Worm (Caenorhabditis elegans) whole organism, early embryonic: Measurements from ENCODE around the gene F58E6.6.

Experiments used
- B0310.2 ChIP-seq: sonication (generic microtip); optimal IDR thresholded peaks from 2 replicates; lab custom pipeline; 2016; ENCODE audit warnings: mild to moderate bottlenecking, missing genetic modification characterization, missing compliant biosample characterization
- F13C5.2 ChIP-seq: sonication (generic microtip); optimal IDR thresholded peaks from 2 replicates; lab custom pipeline; 2017; ENCODE audit warnings: mild to moderate bottlenecking, missing genetic modification characterization, inconsistent platforms, missing compliant biosample characterization
- aly-1 ChIP-seq: sonication (generic microtip); optimal IDR thresholded peaks from 2 replicates; lab custom pipeline; 2016; ENCODE audit warnings: missing genetic modification characterization, missing compliant biosample characterization
- ama-1 ChIP-seq: fragments of 150-350 bp; optimal IDR thresholded peaks from 2 replicates; lab custom pipeline; 2014
- ets-7 ChIP-seq: sonication (generic microtip); optimal IDR thresholded peaks from 2 replicates; lab custom pipeline; 2016; ENCODE audit warnings: missing genotype, missing genetic modification characterization, missing compliant biosample characterization
- flt-1 ChIP-seq: fragments of 200-800 bp; sonication (Bioruptor generic); IDR thresholded peaks from 2 replicates; pipeline ENCODE4 v1.3.6; 2022; ENCODE audit warnings: missing genetic modification characterization, missing compliant biosample characterization
- hnd-1 ChIP-seq: sonication (generic microtip); optimal IDR thresholded peaks from 2 replicates; lab custom pipeline; 2016; ENCODE audit warnings: missing genetic modification characterization, missing compliant biosample characterization
- pes-1 ChIP-seq: fragments of 200-800 bp; sonication (Bioruptor generic); IDR thresholded peaks from 2 replicates; pipeline ENCODE4 v1.3.6; 2022; ENCODE audit warnings: missing genetic modification reagents, missing genetic modification characterization, missing compliant biosample characterization
- scrt-1 ChIP-seq: fragments of 200-800 bp; sonication (Bioruptor generic); IDR thresholded peaks from 2 replicates; pipeline ENCODE4 v1.3.6; 2022; ENCODE audit warnings: missing genetic modification characterization, missing compliant biosample characterization
- sea-1 ChIP-seq: fragments of 200-800 bp; sonication (Bioruptor generic); conservative IDR thresholded peaks from 2 replicates; pipeline ENCODE4 v1.3.6; 2022; ENCODE audit warnings: missing genetic modification characterization, missing compliant biosample characterization
- tra-4 ChIP-seq: sonication (generic microtip); optimal IDR thresholded peaks from 2 replicates; lab custom pipeline; 2017; ENCODE audit warnings: missing genetic modification characterization, missing compliant biosample characterization

ce11 chrV:9702755-9703154 is 50.1 kb downstream of the F58E6.6 start, which contains the start of gene xbx-6:
- no peak for TF ChIP-seq ama-1 (lab: Kevin White, UChicago)
- TF ChIP-seq flt-1, result no peak
- TF ChIP-seq scrt-1 (GFP tag; lab: Robert Waterston, UW), result no peak
- no peak for TF ChIP-seq tra-4 (tag; lab: Kevin White, UChicago)
- TF ChIP-seq ets-7 (tag; lab: Kevin White, UChicago), result no peak
- no peak for TF ChIP-seq hnd-1 (tag; lab: Kevin White, UChicago)
- TF ChIP-seq B0310.2 (tag; lab: Kevin White, UChicago), result no peak
- no peak for TF ChIP-seq F13C5.2 (tag; lab: Kevin White, UChicago)
- no peak for TF ChIP-seq aly-1 (tag; lab: Kevin White, UChicago)
- TF ChIP-seq sea-1 (GFP tag; lab: Robert Waterston, UW), result no peak
- no peak for TF ChIP-seq pes-1
